Worm (Caenorhabditis elegans) whole organism, L2 larva: Measurements from ENCODE around the gene K10H10.7.

Source experiments
- C34F6.9 ChIP-seq: fragments of 150-350 bp; optimal IDR thresholded peaks from 2 replicates; lab custom pipeline; 2014; ENCODE audit warnings: missing biosample characterization, missing genetic modification characterization
- F13H6.1 ChIP-seq: sonication (generic microtip); optimal IDR thresholded peaks from 2 replicates; lab custom pipeline; 2016; ENCODE audit warnings: missing genetic modification characterization, missing compliant biosample characterization
- Y55F3AM.14 ChIP-seq: fragments of 200-800 bp; sonication (Bioruptor generic); optimal IDR thresholded peaks from 2 replicates; lab custom pipeline; 2018; ENCODE audit warnings: mild to moderate bottlenecking, missing genetic modification characterization, missing compliant biosample characterization
- ZK546.5 ChIP-seq: sonication (generic microtip); optimal IDR thresholded peaks from 2 replicates; lab custom pipeline; 2017; ENCODE audit warnings: missing biosample characterization, missing genetic modification characterization
- alr-1 ChIP-seq: fragments of 150-350 bp; optimal IDR thresholded peaks from 2 replicates; lab custom pipeline; 2014; ENCODE audit warnings: missing biosample characterization, missing genetic modification characterization
- aly-2 ChIP-seq: fragments of 150-350 bp; optimal IDR thresholded peaks from 2 replicates; lab custom pipeline; 2014; ENCODE audit warnings: missing biosample characterization, missing genetic modification characterization
- ama-1 ChIP-seq: fragments of 150-350 bp; optimal IDR thresholded peaks from 2 replicates; lab custom pipeline; 2018; ENCODE audit warnings: inconsistent platforms
- blmp-1 ChIP-seq: sonication (generic microtip); optimal IDR thresholded peaks from 2 replicates; lab custom pipeline; 2017; ENCODE audit warnings: missing genetic modification characterization, mild to moderate bottlenecking, missing compliant biosample characterization, antibody characterized with exemption, moderate library complexity; ENCODE audit not compliant: insufficient read depth
- ceh-16 ChIP-seq: fragments of 150-350 bp; optimal IDR thresholded peaks from 2 replicates; lab custom pipeline; 2014; ENCODE audit warnings: missing biosample characterization, missing genetic modification characterization
- ceh-82 ChIP-seq: fragments of 150-350 bp; optimal IDR thresholded peaks from 2 replicates; lab custom pipeline; 2014; ENCODE audit warnings: missing biosample characterization, missing genetic modification characterization
- crh-2 ChIP-seq: sonication (generic microtip); optimal IDR thresholded peaks from 2 replicates; lab custom pipeline; 2017; ENCODE audit warnings: missing biosample characterization, missing genetic modification characterization
- egl-27 ChIP-seq: sonication (generic microtip); optimal IDR thresholded peaks from 3 replicates; lab custom pipeline; 2017; ENCODE audit warnings: missing biosample characterization, missing genetic modification reagents, missing genetic modification characterization
- elt-1 ChIP-seq: fragments of 150-350 bp; optimal IDR thresholded peaks from 2 replicates; lab custom pipeline; 2014; ENCODE audit warnings: missing biosample characterization, missing genetic modification characterization
- elt-3 ChIP-seq: sonication (generic microtip); optimal IDR thresholded peaks from 2 replicates; lab custom pipeline; 2017; ENCODE audit warnings: missing biosample characterization, missing genetic modification characterization
- fos-1 ChIP-seq: fragments of 150-350 bp; optimal IDR thresholded peaks from 2 replicates; lab custom pipeline; 2014; ENCODE audit warnings: missing biosample characterization, missing genetic modification characterization
- gmeb-1 ChIP-seq: fragments of 150-350 bp; optimal IDR thresholded peaks from 2 replicates; lab custom pipeline; 2014; ENCODE audit warnings: missing biosample characterization, missing genetic modification characterization
- lin-11 ChIP-seq: fragments of 150-350 bp; sonication (generic microtip); optimal IDR thresholded peaks from 2 replicates; lab custom pipeline; 2014; ENCODE audit warnings: missing biosample characterization, missing genetic modification characterization, inconsistent platforms, mixed read lengths
- lin-13 ChIP-seq: fragments of 150-350 bp; optimal IDR thresholded peaks from 2 replicates; lab custom pipeline; 2014; ENCODE audit warnings: missing biosample characterization, missing genetic modification reagents, missing genetic modification characterization
- lsy-2 ChIP-seq, 2 experiments: fragments of 150-350 bp in 1 of 2; sonication (generic microtip) in 1 of 2; optimal IDR thresholded peaks; 2 replicates each; lab custom pipeline; 2014 to 2017; ENCODE audit warnings: missing biosample characterization in 2 of 2, missing genetic modification characterization in 2 of 2
- mab-5 ChIP-seq: fragments of 150-350 bp; optimal IDR thresholded peaks from 2 replicates; lab custom pipeline; 2014; ENCODE audit warnings: missing biosample characterization, missing genetic modification characterization
- mbf-1 ChIP-seq: sonication (generic microtip); optimal IDR thresholded peaks from 2 replicates; lab custom pipeline; 2017; ENCODE audit warnings: missing biosample characterization, missing genetic modification characterization
- mdl-1 ChIP-seq, 2 experiments: fragments of 150-350 bp in 1 of 2; sonication (generic microtip) in 1 of 2; optimal IDR thresholded peaks; 2 replicates each; lab custom pipeline; 2017; ENCODE audit warnings: missing biosample characterization in 2 of 2, missing genetic modification characterization in 2 of 2
- nhr-12 ChIP-seq: fragments of 150-350 bp; optimal IDR thresholded peaks from 2 replicates; lab custom pipeline; 2014; ENCODE audit warnings: missing biosample characterization, missing genetic modification characterization
- nhr-129 ChIP-seq: fragments of 150-350 bp; optimal IDR thresholded peaks from 2 replicates; lab custom pipeline; 2014; ENCODE audit warnings: missing biosample characterization, missing genetic modification characterization
- nhr-21 ChIP-seq: fragments of 150-350 bp; optimal IDR thresholded peaks from 2 replicates; lab custom pipeline; 2014; ENCODE audit warnings: missing biosample characterization, missing genetic modification characterization
- nhr-23 ChIP-seq: fragments of 150-350 bp; optimal IDR thresholded peaks from 2 replicates; lab custom pipeline; 2014; ENCODE audit warnings: missing biosample characterization, missing genetic modification reagents, missing genetic modification characterization
- nhr-25 ChIP-seq: fragments of 150-350 bp; sonication (generic microtip); optimal IDR thresholded peaks from 3 replicates; lab custom pipeline; 2014; ENCODE audit warnings: missing biosample characterization, missing genetic modification characterization
- nhr-6 ChIP-seq: fragments of 150-350 bp; optimal IDR thresholded peaks from 2 replicates; lab custom pipeline; 2014; ENCODE audit warnings: missing biosample characterization, missing genetic modification characterization
- nhr-77 ChIP-seq: fragments of 150-350 bp; optimal IDR thresholded peaks from 2 replicates; lab custom pipeline; 2014; ENCODE audit warnings: missing biosample characterization, missing genetic modification characterization
- peb-1 ChIP-seq: fragments of 150-350 bp; optimal IDR thresholded peaks from 2 replicates; lab custom pipeline; 2014; ENCODE audit warnings: missing biosample characterization, missing genetic modification characterization
- skn-1 ChIP-seq: sonication (generic microtip); optimal IDR thresholded peaks from 2 replicates; lab custom pipeline; 2017; ENCODE audit warnings: missing biosample characterization, missing genetic modification characterization
- sma-3 ChIP-seq: sonication (generic microtip); optimal IDR thresholded peaks from 2 replicates; lab custom pipeline; 2016; ENCODE audit warnings: missing genetic modification reagents, missing genetic modification characterization, missing compliant biosample characterization
- sma-9 ChIP-seq, 2 experiments: fragments of 150-350 bp in 1 of 2; sonication (generic microtip) in 1 of 2; optimal IDR thresholded peaks; 2 replicates each; lab custom pipeline; 2014 to 2016; ENCODE audit warnings: missing genetic modification characterization in 2 of 2, mild to moderate bottlenecking in 1 of 2, missing biosample characterization in 1 of 2, missing compliant biosample characterization in 1 of 2, missing genetic modification reagents in 1 of 2, moderate library complexity in 1 of 2
- snpc-4 ChIP-seq: fragments of 150-350 bp; optimal IDR thresholded peaks from 2 replicates; lab custom pipeline; 2014; ENCODE audit warnings: missing biosample characterization, missing genetic modification characterization
- unc-39 ChIP-seq: fragments of 150-350 bp; optimal IDR thresholded peaks from 2 replicates; lab custom pipeline; 2014; ENCODE audit warnings: missing biosample characterization, missing genetic modification characterization
- unc-55 ChIP-seq: fragments of 150-350 bp; sonication (generic microtip); optimal IDR thresholded peaks from 3 replicates; lab custom pipeline; 2014; ENCODE audit warnings: missing biosample characterization, missing genetic modification reagents, missing genetic modification characterization
- unc-62 ChIP-seq: fragments of 150-350 bp; optimal IDR thresholded peaks from 2 replicates; lab custom pipeline; 2014; ENCODE audit warnings: missing biosample characterization, missing genetic modification reagents, missing genetic modification characterization
- zag-1 ChIP-seq: fragments of 150-350 bp; optimal IDR thresholded peaks from 2 replicates; lab custom pipeline; 2014; ENCODE audit warnings: missing biosample characterization, missing genetic modification characterization
- ztf-1 ChIP-seq: fragments of 200-800 bp; sonication (Bioruptor generic); conservative IDR thresholded peaks from 2 replicates; pipeline ENCODE4 v1.3.6; 2022; ENCODE audit warnings: missing genetic modification characterization, missing compliant biosample characterization
- ztf-11 ChIP-seq: sonication (generic microtip); optimal IDR thresholded peaks from 2 replicates; lab custom pipeline; 2017; ENCODE audit warnings: missing biosample characterization, missing genetic modification characterization
- ztf-4 ChIP-seq: fragments of 150-350 bp; optimal IDR thresholded peaks from 2 replicates; lab custom pipeline; 2014; ENCODE audit warnings: missing biosample characterization, missing genetic modification characterization

K10H10.7 gene

DNA sequence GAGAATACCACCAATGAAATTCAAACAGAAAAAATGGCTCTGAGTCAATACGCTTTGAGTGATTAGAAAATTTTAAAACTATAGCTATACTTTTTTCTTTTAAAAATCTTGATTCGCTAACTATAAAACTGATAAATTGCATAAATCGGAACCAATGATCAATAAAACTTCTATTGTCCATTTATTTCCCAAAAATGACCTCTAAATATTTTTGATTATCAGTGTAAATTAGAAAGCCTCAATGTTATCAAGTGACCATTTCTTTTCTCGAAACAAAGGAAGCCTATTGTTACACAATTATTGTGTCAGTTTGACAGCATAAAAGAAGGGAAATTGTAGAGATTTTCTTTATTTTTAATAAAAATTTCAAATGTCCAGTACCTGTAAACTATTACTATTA lies 7.3 kb downstream of the K10H10.7 start, which contains the start of gene K10H10.4:
Gene K10H10.4, plus strand, starts transcription at position 301 of the 400 bp plus-strand sequence.
- TF ChIP-seq elt-3 (no peak), C34F6.9 (tag; lab: Kevin White, UChicago) (no peak), F13H6.1 (tag; lab: Kevin White, UChicago) (no peak), unc-39 (tag; lab: Kevin White, UChicago) (no peak), ZK546.5 (no peak), nhr-6 (no peak)

DNA sequence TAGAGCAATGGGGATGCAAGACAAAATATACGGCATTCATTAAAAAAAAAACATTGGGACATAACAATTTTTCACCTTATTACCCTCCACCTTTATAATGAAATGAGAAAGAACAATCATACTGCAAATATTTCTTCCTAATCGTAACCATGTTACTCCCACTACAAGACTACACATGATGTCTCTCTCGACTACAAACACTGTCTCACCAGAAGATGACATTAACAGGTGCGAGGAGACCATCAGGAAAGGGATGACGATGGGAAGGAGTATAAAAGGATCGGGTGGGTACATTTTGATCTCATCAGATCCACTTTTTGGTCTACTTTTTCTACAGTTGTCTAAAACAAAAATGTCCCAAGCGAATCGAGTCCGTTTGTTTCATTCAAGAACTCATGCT lies 9.6 kb downstream of the K10H10.7 start, which contains the start of gene dhs-8:
Gene dhs-8, plus strand, starts transcription at position 179 of the 400 bp plus-strand sequence.
- TF ChIP-seq unc-55 (GFP tag; lab: Kevin White, UChicago) (no peak), fos-1 (no peak), sma-9 (GFP tag; optimal IDR thresholded peaks at IDR 0.05; lab: Kevin White, UChicago) (peak; percentile 57), sma-9 (tag; optimal IDR thresholded peaks at IDR 0.05; lab: Kevin White, UChicago) (no peak), elt-3 (no peak), nhr-129 (tag; lab: Kevin White, UChicago) (peak; percentile 29), unc-39 (tag; lab: Kevin White, UChicago) (no peak), mbf-1 (tag; lab: Kevin White, UChicago) (no peak)

DNA sequence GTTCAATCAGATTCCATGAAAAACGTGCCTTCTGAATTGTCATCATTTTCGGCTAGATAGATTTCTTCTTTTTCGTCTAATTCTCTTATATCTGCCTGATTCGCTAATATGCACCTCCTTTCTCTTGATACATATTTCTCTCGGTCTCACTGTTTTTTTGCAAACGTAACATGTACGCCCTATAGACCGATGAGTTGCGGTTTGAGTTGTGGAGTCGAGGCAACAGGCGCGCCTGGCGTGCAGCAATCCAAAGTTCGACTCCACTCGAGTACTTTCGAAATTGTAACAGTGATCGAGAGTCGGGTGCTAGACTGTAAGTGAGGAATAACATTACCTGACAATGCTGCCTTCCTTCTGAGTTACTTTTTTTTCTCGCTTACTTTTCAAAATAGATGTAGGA lies 10.7 kb downstream of the K10H10.7 start:
- TF ChIP-seq lsy-2 (tag; optimal IDR thresholded peaks at IDR 0.05; lab: Kevin White, UChicago) (peak; percentile 62 to 72), unc-55 (GFP tag; lab: Kevin White, UChicago) (peak; percentile 66), egl-27 (peak; percentile 54), gmeb-1 (tag; lab: Kevin White, UChicago) (peak; percentile 72), nhr-129 (tag; lab: Kevin White, UChicago) (peak; percentile 86), unc-39 (tag; lab: Kevin White, UChicago) (no peak), mab-5 (tag; lab: Kevin White, UChicago) (no peak), ceh-82 (tag; lab: Kevin White, UChicago) (no peak), nhr-12 (tag; lab: Kevin White, UChicago) (no peak), fos-1 (peak; percentile 74), elt-1 (tag; lab: Kevin White, UChicago) (no peak), alr-1 (no peak), sma-3 (peak; percentile 91), snpc-4 (peak; percentile 81), blmp-1 (tag; lab: Kevin White, UChicago) (peak; percentile 54), nhr-23 (peak; percentile 53), C34F6.9 (tag; lab: Kevin White, UChicago) (peak; percentile 61), nhr-21 (peak; percentile 93), ceh-16 (tag; lab: Kevin White, UChicago) (peak; percentile 72), zag-1 (tag; lab: Kevin White, UChicago) (no peak), sma-9 (GFP tag; optimal IDR thresholded peaks at IDR 0.05; lab: Kevin White, UChicago) (peak; percentile 78), sma-9 (tag; optimal IDR thresholded peaks at IDR 0.05; lab: Kevin White, UChicago) (no peak), elt-3 (no peak), Y55F3AM.14 (GFP tag; lab: Kevin White, UChicago) (peak; percentile 62), ama-1 (lab: Kevin White, UChicago) (no peak), nhr-77 (tag; lab: Kevin White, UChicago) (peak; percentile 84), aly-2 (tag; lab: Kevin White, UChicago) (no peak), ztf-11 (tag; lab: Kevin White, UChicago) (no peak), mbf-1 (tag; lab: Kevin White, UChicago) (peak; percentile 21), skn-1 (tag; lab: Kevin White, UChicago) (peak; percentile 14), crh-2 (tag; lab: Kevin White, UChicago) (peak; percentile 88), F13H6.1 (tag; lab: Kevin White, UChicago) (peak; percentile 70), mdl-1 (tag; optimal IDR thresholded peaks at IDR 0.05; lab: Kevin White, UChicago) (peak in 1 of 2 experiments; percentile 60), peb-1 (tag; lab: Kevin White, UChicago) (no peak), ztf-4 (tag; lab: Kevin White, UChicago) (peak; percentile 65), unc-62 (GFP tag; lab: Kevin White, UChicago) (no peak), nhr-6 (no peak), lin-11 (peak; percentile 46), lin-13 (GFP tag; lab: Kevin White, UChicago) (peak; percentile 76), nhr-25 (tag; lab: Kevin White, UChicago) (peak; percentile 64), ztf-1 (GFP tag; lab: Robert Waterston, UW) (no peak)
